Fruit fly (Drosophila melanogaster): ENCODE results near the gene CG31848.

Gene CG31848

dm6 chr2L:13219281-13220092 is 46.2 kb downstream of the CG31848 start, which contains the start of the genes CG9426 and mRF1 (continued):
- peak; percentile 20 for TF ChIP-seq zfh2 (GFP tag; optimal IDR thresholded peaks at IDR 0.05)
- TF ChIP-seq HmgD (GFP tag; optimal IDR thresholded peaks at IDR 0.05): no peak
- no peak for TF ChIP-seq fd96Cb (tag; optimal IDR thresholded peaks at IDR 0.05)
- no peak for TF ChIP-seq CG12104 (GFP tag; optimal IDR thresholded peaks at IDR 0.05)
- TF ChIP-seq gt (GFP tag; IDR thresholded peaks at IDR 0.05): no peak
- TF ChIP-seq Atf-2 (GFP tag; optimal IDR thresholded peaks at IDR 0.05): no peak
- no peak for TF ChIP-seq CG33557 (GFP tag; optimal IDR thresholded peaks at IDR 0.05)
- TF ChIP-seq Lpt (GFP tag; optimal IDR thresholded peaks at IDR 0.05): no peak
- TF ChIP-seq org-1 (GFP tag; optimal IDR thresholded peaks at IDR 0.05): no peak
- no peak for TF ChIP-seq Max (GFP tag; optimal IDR thresholded peaks at IDR 0.05)
- TF ChIP-seq CG8290 (GFP tag; optimal IDR thresholded peaks at IDR 0.05): no peak
- no peak for TF ChIP-seq CG8290 (tag; optimal IDR thresholded peaks at IDR 0.05)
- peak; percentile 96 for TF ChIP-seq tna (GFP tag; IDR thresholded peaks at IDR 0.05; ENCODE audit: partially characterized antibody)
- no peak for TF ChIP-seq da (GFP tag; optimal IDR thresholded peaks at IDR 0.05)
- TF ChIP-seq salm (tag; optimal IDR thresholded peaks at IDR 0.05): no peak
- TF ChIP-seq Poxn (GFP tag; IDR thresholded peaks at IDR 0.05): no peak
- no peak for TF ChIP-seq run (tag; optimal IDR thresholded peaks at IDR 0.05)
- TF ChIP-seq CG13624 (GFP tag; optimal IDR thresholded peaks at IDR 0.05): peak; percentile 40
- no peak for TF ChIP-seq so (GFP tag; IDR thresholded peaks at IDR 0.05)
- no peak for TF ChIP-seq dan (GFP tag; IDR thresholded peaks at IDR 0.05)
- no peak for TF ChIP-seq CG8478 (optimal IDR thresholded peaks at IDR 0.05)
- TF ChIP-seq B-H1 (GFP tag; IDR thresholded peaks at IDR 0.05): no peak
- TF ChIP-seq Oaz (GFP tag; IDR thresholded peaks at IDR 0.05): no peak
- TF ChIP-seq pho (GFP tag; optimal IDR thresholded peaks at IDR 0.05): peak; percentile 30
- no peak for TF ChIP-seq CG18476 (GFP tag; optimal IDR thresholded peaks at IDR 0.05)
- no peak for TF ChIP-seq fd64A (GFP tag; optimal IDR thresholded peaks at IDR 0.05)
- no peak for TF ChIP-seq bsh (GFP tag; optimal IDR thresholded peaks at IDR 0.05)
- TF ChIP-seq ranshi (GFP tag; IDR thresholded peaks at IDR 0.05): no peak
- no peak for TF ChIP-seq CG4282 (GFP tag; optimal IDR thresholded peaks at IDR 0.05)
- TF ChIP-seq CG2120 (GFP tag; optimal IDR thresholded peaks at IDR 0.05): peak; percentile 36
- no peak for TF ChIP-seq CG9437 (GFP tag; optimal IDR thresholded peaks at IDR 0.05)
- TF ChIP-seq emc (GFP tag; optimal IDR thresholded peaks at IDR 0.05): no peak
- TF ChIP-seq pum (GFP tag; optimal IDR thresholded peaks at IDR 0.05): no peak
- peak; percentile 73 for TF ChIP-seq stwl (tag; optimal IDR thresholded peaks at IDR 0.05)
- TF ChIP-seq CG15601 (tag; optimal IDR thresholded peaks at IDR 0.05): peak; percentile 48
- peak; percentile 96 for TF ChIP-seq knrl (GFP tag; IDR thresholded peaks at IDR 0.05; ENCODE audit: partially characterized antibody)
- peak; percentile 12 for TF ChIP-seq CG30403 (GFP tag; optimal IDR thresholded peaks at IDR 0.05)
- TF ChIP-seq CG1832 (GFP tag; optimal IDR thresholded peaks at IDR 0.05): no peak
- no peak for TF ChIP-seq CG4424 (GFP tag; optimal IDR thresholded peaks at IDR 0.05)
- TF ChIP-seq ash1 (GFP tag; optimal IDR thresholded peaks at IDR 0.05): no peak
- no peak for TF ChIP-seq ap (GFP tag; IDR thresholded peaks at IDR 0.05)
- no peak for TF ChIP-seq CG10366 (GFP tag; IDR thresholded peaks at IDR 0.05)
- peak; percentile 7 for TF ChIP-seq Jarid2 (GFP tag; optimal IDR thresholded peaks at IDR 0.05)
- TF ChIP-seq CG7839 (tag; optimal IDR thresholded peaks at IDR 0.05): peak; percentile 7
- TF ChIP-seq eyg (GFP tag; optimal IDR thresholded peaks at IDR 0.05): no peak
- no peak for TF ChIP-seq yki (optimal IDR thresholded peaks at IDR 0.05)
- TF ChIP-seq klu (GFP tag; IDR thresholded peaks at IDR 0.05): no peak
- no peak for TF ChIP-seq E2f1 (GFP tag; IDR thresholded peaks at IDR 0.05)
- no peak for TF ChIP-seq CG7372 (GFP tag; IDR thresholded peaks at IDR 0.05)
- no peak for TF ChIP-seq gem (tag; optimal IDR thresholded peaks at IDR 0.05)
- TF ChIP-seq CG15011 (GFP tag; optimal IDR thresholded peaks at IDR 0.05): no peak
- TF ChIP-seq ERR (GFP tag; optimal IDR thresholded peaks at IDR 0.05): peak; percentile 27
